Worm (Caenorhabditis elegans): ENCODE measurements around the gene ech-5.

- TF ChIP-seq ama-1 (optimal IDR thresholded peaks at IDR 0.05) (no peak), snpc-4 (tag; optimal IDR thresholded peaks at IDR 0.05) (no peak), nhr-11 (tag; optimal IDR thresholded peaks at IDR 0.05) (no peak), elt-3 (tag; optimal IDR thresholded peaks at IDR 0.05) (no peak), ZK546.5 (tag; optimal IDR thresholded peaks at IDR 0.05) (no peak), ztf-4 (tag; optimal IDR thresholded peaks at IDR 0.05) (no peak)
These were observed 40.4 kb upstream of the ech-5 start, which contains the start of gene srt-23 for ce11 chrIV:756421-756820.

Data from whole organism, L2 larva.